Fruit fly (Drosophila melanogaster): ENCODE data around the gene CG14777.

The CG14777 gene

dm6 chrX:1482840-1483518 lies 17.0 kb downstream of the CG14777 start, which contains the start of the genes sta and inc (continued):
- TF ChIP-seq CG17328 (GFP tag; IDR thresholded peaks at IDR 0.05) (peak; percentile 51; the same call in 1 of the 2 replicates), CrebB (tag; optimal IDR thresholded peaks at IDR 0.05) (peak; percentile 79), grn (GFP tag; optimal IDR thresholded peaks at IDR 0.05) (peak; percentile 11), NC2β (GFP tag; optimal IDR thresholded peaks at IDR 0.05) (peak; percentile 91), Usf (GFP tag; optimal IDR thresholded peaks at IDR 0.05) (no peak), CG42726 (GFP tag; IDR thresholded peaks at IDR 0.05; ENCODE audit: partially characterized antibody) (peak; percentile 74), CG14860 (GFP tag; IDR thresholded peaks at IDR 0.05; ENCODE audit: partially characterized antibody) (no peak), CG15696 (tag; optimal IDR thresholded peaks at IDR 0.05) (no peak), amos (GFP tag; IDR thresholded peaks at IDR 0.05; ENCODE audit: partially characterized antibody) (peak; percentile 68), yki (optimal IDR thresholded peaks at IDR 0.05) (no peak), NfI (GFP tag; optimal IDR thresholded peaks at IDR 0.05) (peak; percentile 75), tin (GFP tag; optimal IDR thresholded peaks at IDR 0.05) (peak; percentile 31), CG10959 (GFP tag; IDR thresholded peaks at IDR 0.05) (no peak), CG10654 (GFP tag; optimal IDR thresholded peaks at IDR 0.05) (no peak), CG7928 (GFP tag; optimal IDR thresholded peaks at IDR 0.05) (peak; percentile 15), CG9932 (GFP tag; IDR thresholded peaks at IDR 0.05) (peak; percentile 53; the same call in 1 of the 2 replicates), TFAM (GFP tag; optimal IDR thresholded peaks at IDR 0.05) (no peak), wek (GFP tag; optimal IDR thresholded peaks at IDR 0.05) (peak; percentile 76), GATAe (GFP tag; conservative IDR thresholded peaks at IDR 0.05) (no peak), croc (GFP tag; conservative IDR thresholded peaks at IDR 0.05) (no peak; the same call in 2 of the 3 replicates), stwl (tag; optimal IDR thresholded peaks at IDR 0.05) (peak; percentile 62), CG4617 (GFP tag; optimal IDR thresholded peaks at IDR 0.05; ENCODE audit: borderline replicate concordance) (peak; percentile 49), CG18764 (GFP tag; optimal IDR thresholded peaks at IDR 0.05) (peak; percentile 36), gsb-n (tag; optimal IDR thresholded peaks at IDR 0.05) (peak; percentile 69), CG11723 (GFP tag; optimal IDR thresholded peaks at IDR 0.05) (peak; percentile 66), Meics (GFP tag; optimal IDR thresholded peaks at IDR 0.05) (peak; percentile 87), Dbx (GFP tag; IDR thresholded peaks at IDR 0.05) (peak; percentile 80), CG1233 (GFP tag; optimal IDR thresholded peaks at IDR 0.05) (peak; percentile 64), CG13123 (GFP tag; optimal IDR thresholded peaks at IDR 0.05) (no peak), Sry-β (GFP tag; optimal IDR thresholded peaks at IDR 0.05) (peak; percentile 11), CG6254 (GFP tag; optimal IDR thresholded peaks at IDR 0.05) (peak; percentile 48), Lpt (GFP tag; optimal IDR thresholded peaks at IDR 0.05) (no peak), bsh (GFP tag; optimal IDR thresholded peaks at IDR 0.05) (peak in 1 of 2 experiments; percentile 49), CG7745 (tag; optimal IDR thresholded peaks at IDR 0.05) (peak; percentile 26), CG2199 (GFP tag; IDR thresholded peaks at IDR 0.05) (0 out of 3 replicates have a peak, but pooled peaks have one; percentile 16), CG12942 (GFP tag; optimal IDR thresholded peaks at IDR 0.05) (no peak), CG33557 (GFP tag; optimal IDR thresholded peaks at IDR 0.05) (peak; percentile 49), jing (GFP tag; optimal IDR thresholded peaks at IDR 0.05) (no peak), CG3838 (GFP tag; optimal IDR thresholded peaks at IDR 0.05) (no peak), vfl (GFP tag; optimal IDR thresholded peaks at IDR 0.05) (peak; percentile 42), chn (GFP tag; optimal IDR thresholded peaks at IDR 0.05) (peak; percentile 59), emc (GFP tag; optimal IDR thresholded peaks at IDR 0.05) (no peak), crol (GFP tag; IDR thresholded peaks at IDR 0.05) (no peak), CG15514 (GFP tag; optimal IDR thresholded peaks at IDR 0.05) (peak; percentile 89), CG12299 (tag; optimal IDR thresholded peaks at IDR 0.05) (peak; percentile 66), ken (GFP tag; IDR thresholded peaks at IDR 0.05) (peak; percentile 67; the same call in 1 of the 3 replicates), ssp (GFP tag; IDR thresholded peaks at IDR 0.05) (0 out of 2 replicates have a peak, but pooled peaks have one; percentile 6), CG6683 (GFP tag; optimal IDR thresholded peaks at IDR 0.05) (peak; percentile 56), CG13296 (GFP tag; optimal IDR thresholded peaks at IDR 0.05) (peak; percentile 79)

Data from whole organism, embryonic.